Fruit fly (Drosophila melanogaster) whole organism, wandering third instar larva: ENCODE data around the gene CG14212.
A peak's percentile ranks its signal among the peaks of the same experiment; 100 is the strongest.

Source experiments
- Abd-B ChIP-seq: fragments of >200 bp; optimal IDR thresholded peaks from 2 replicates; lab custom pipeline; 2017; ENCODE audit warnings: missing biosample characterization, missing genetic modification characterization
- CG32264 ChIP-seq: fragments of 200-800 bp; sonication (Bioruptor generic); optimal IDR thresholded peaks from 2 replicates; lab custom pipeline; 2016; ENCODE audit warnings: missing biosample characterization, missing genetic modification characterization
- CG9705 ChIP-seq: fragments of 200-800 bp; sonication (Bioruptor generic); optimal IDR thresholded peaks from 2 replicates; lab custom pipeline; 2018; ENCODE audit warnings: missing biosample characterization, mild to moderate bottlenecking, missing genetic modification characterization
- CrebA ChIP-seq: fragments of 200-800 bp; sonication (Bioruptor generic); optimal IDR thresholded peaks from 2 replicates; lab custom pipeline; 2016; ENCODE audit warnings: missing biosample characterization, mild to moderate bottlenecking, missing genetic modification characterization, borderline replicate concordance
- Dfd ChIP-seq: fragments of >200 bp; optimal IDR thresholded peaks from 2 replicates; lab custom pipeline; 2017; ENCODE audit warnings: missing biosample characterization, missing genetic modification characterization
- Dif ChIP-seq: fragments of 200-275, 200-300 bp; sonication (Bioruptor generic); optimal IDR thresholded peaks from 2 replicates; lab custom pipeline; 2018; ENCODE audit warnings: missing biosample characterization, missing genetic modification characterization; ENCODE audit not compliant: partially characterized antibody
- GATAd ChIP-seq: sonication (Bioruptor generic); optimal IDR thresholded peaks from 2 replicates; lab custom pipeline; 2016; ENCODE audit warnings: missing biosample characterization, missing genetic modification characterization
- HLH106 ChIP-seq: fragments of 200-800 bp; optimal IDR thresholded peaks from 3 replicates; lab custom pipeline; 2019; ENCODE audit warnings: missing biosample characterization, mild to moderate bottlenecking, missing genetic modification characterization, moderate library complexity
- Hnf4 ChIP-seq: fragments of 200-800 bp; sonication (Bioruptor generic); optimal IDR thresholded peaks from 2 replicates; lab custom pipeline; 2016; ENCODE audit warnings: missing biosample characterization, mild to moderate bottlenecking, missing genetic modification characterization
- Hr78 ChIP-seq: fragments of >200 bp; optimal IDR thresholded peaks from 2 replicates; lab custom pipeline; 2017; ENCODE audit warnings: missing biosample characterization, missing genetic modification characterization
- Hr83 ChIP-seq: fragments of 200-300 bp; sonication (Bioruptor generic); optimal IDR thresholded peaks from 2 replicates; lab custom pipeline; 2016; ENCODE audit warnings: missing biosample characterization, mild to moderate bottlenecking, missing genetic modification characterization, moderate library complexity; ENCODE audit not compliant: poor library complexity, severe bottlenecking
- Jra ChIP-seq: sonication (Bioruptor generic); optimal IDR thresholded peaks from 2 replicates; lab custom pipeline; 2016; ENCODE audit warnings: missing biosample characterization, missing genetic modification characterization
- Mio ChIP-seq: sonication (Bioruptor generic); optimal IDR thresholded peaks from 2 replicates; lab custom pipeline; 2016; ENCODE audit warnings: missing biosample characterization, missing genetic modification characterization
- Myc ChIP-seq: fragments of >200 bp; optimal IDR thresholded peaks from 2 replicates; lab custom pipeline; 2017
- N ChIP-seq: fragments of >200 bp; optimal IDR thresholded peaks from 2 replicates; lab custom pipeline; 2018; ENCODE audit warnings: missing biosample characterization, missing external identifiers, missing genetic modification characterization
- OdsH ChIP-seq: fragments of 200-800 bp; sonication (Bioruptor generic); optimal IDR thresholded peaks from 2 replicates; lab custom pipeline; 2016; ENCODE audit warnings: missing biosample characterization, mild to moderate bottlenecking, missing genetic modification characterization
- Rel ChIP-seq, 2 experiments: fragments of 200-800 bp; sonication (Bioruptor generic) in 1 of 2; optimal IDR thresholded peaks; 2 replicates in 1 of 2; 3 replicates in 1 of 2; lab custom pipeline; 2016 to 2019; ENCODE audit warnings: mild to moderate bottlenecking in 2 of 2, missing biosample characterization in 2 of 2, missing genetic modification characterization in 2 of 2, moderate library complexity in 1 of 2
- Sp1 ChIP-seq: fragments of 200-800 bp; sonication (Bioruptor generic); optimal IDR thresholded peaks from 3 replicates; lab custom pipeline; 2019; ENCODE audit warnings: missing biosample characterization, mild to moderate bottlenecking, missing genetic modification characterization, moderate library complexity
- Vsx2 ChIP-seq: fragments of 200-300, 225-300 bp; sonication (Bioruptor generic); optimal IDR thresholded peaks from 2 replicates; lab custom pipeline; 2018; ENCODE audit warnings: missing biosample characterization, missing genetic modification characterization; ENCODE audit not compliant: partially characterized antibody
- br ChIP-seq: fragments of 200-800 bp; sonication (Bioruptor generic); optimal IDR thresholded peaks from 2 replicates; lab custom pipeline; 2016; ENCODE audit warnings: missing biosample characterization, missing genetic modification characterization
- brk ChIP-seq: fragments of 200-800 bp; sonication (Bioruptor generic); optimal IDR thresholded peaks from 2 replicates; lab custom pipeline; 2016; ENCODE audit warnings: missing biosample characterization, mild to moderate bottlenecking, missing genetic modification characterization
- dl ChIP-seq, 2 experiments: fragments of 175-275, 200-275 bp in 1 of 2; fragments of 200-275 bp in 1 of 2; sonication (Bioruptor generic); optimal IDR thresholded peaks; lab custom pipeline; 2018; ENCODE audit warnings: mild to moderate bottlenecking in 2 of 2, missing biosample characterization in 2 of 2, missing genetic modification characterization in 2 of 2, moderate library complexity in 2 of 2; ENCODE audit not compliant: partially characterized antibody in 2 of 2, insufficient read depth in 1 of 2
- dmrt93B ChIP-seq: fragments of 200-800 bp; sonication (Bioruptor generic); optimal IDR thresholded peaks from 2 replicates; lab custom pipeline; 2018; ENCODE audit warnings: missing biosample characterization, mild to moderate bottlenecking, missing genetic modification characterization
- dsf ChIP-seq: sonication (Bioruptor generic); optimal IDR thresholded peaks from 2 replicates; lab custom pipeline; 2016; ENCODE audit warnings: missing biosample characterization, missing genetic modification characterization, borderline replicate concordance
- ey ChIP-seq: fragments of 200-800 bp; sonication (Bioruptor generic); optimal IDR thresholded peaks from 2 replicates; lab custom pipeline; 2016; ENCODE audit warnings: missing biosample characterization, missing genetic modification characterization
- foxo ChIP-seq, 2 experiments: fragments of 200-800 bp; sonication (Bioruptor generic); optimal IDR thresholded peaks; 2 replicates in 1 of 2; 3 replicates in 1 of 2; lab custom pipeline; 2016 to 2017; ENCODE audit warnings: missing biosample characterization in 2 of 2, missing genetic modification characterization in 2 of 2
- fru ChIP-seq: fragments of 200-800 bp; sonication (Bioruptor generic); optimal IDR thresholded peaks from 3 replicates; lab custom pipeline; 2016; ENCODE audit warnings: missing biosample characterization, mild to moderate bottlenecking, missing genetic modification characterization
- h ChIP-seq: fragments of 200-800 bp; sonication (Bioruptor generic); optimal IDR thresholded peaks from 3 replicates; lab custom pipeline; 2016; ENCODE audit warnings: missing biosample characterization, mild to moderate bottlenecking, missing genetic modification characterization
- jim ChIP-seq: fragments of 175-275, 200-325 bp; sonication (Bioruptor generic); optimal IDR thresholded peaks from 2 replicates; lab custom pipeline; 2016; ENCODE audit warnings: missing biosample characterization, mild to moderate bottlenecking, missing genetic modification characterization
- lola ChIP-seq: fragments of >200 bp; optimal IDR thresholded peaks from 2 replicates; lab custom pipeline; 2017; ENCODE audit warnings: missing biosample characterization, missing genetic modification characterization
- pan ChIP-seq: fragments of >200 bp; optimal IDR thresholded peaks from 2 replicates; lab custom pipeline; 2017
- psq ChIP-seq: fragments of 200-800 bp; sonication (Bioruptor generic); optimal IDR thresholded peaks from 3 replicates; lab custom pipeline; 2017; ENCODE audit warnings: missing biosample characterization, mild to moderate bottlenecking, missing genetic modification characterization, moderate library complexity
- rgr ChIP-seq: fragments of 200-800 bp; sonication (Bioruptor generic); optimal IDR thresholded peaks from 3 replicates; lab custom pipeline; 2016; ENCODE audit warnings: missing biosample characterization, mild to moderate bottlenecking, missing genetic modification characterization
- sage ChIP-seq: fragments of 200-800 bp; sonication (Bioruptor generic); optimal IDR thresholded peaks from 2 replicates; lab custom pipeline; 2016; ENCODE audit warnings: missing biosample characterization, mild to moderate bottlenecking, missing genetic modification characterization
- sv ChIP-seq: fragments of 200-800 bp; sonication (Bioruptor generic); optimal IDR thresholded peaks from 3 replicates; lab custom pipeline; 2016; ENCODE audit warnings: missing biosample characterization, missing genetic modification characterization
- tai ChIP-seq: sonication (Bioruptor generic); optimal IDR thresholded peaks from 2 replicates; lab custom pipeline; 2016; ENCODE audit warnings: missing biosample characterization, missing genetic modification characterization
- usp ChIP-seq: fragments of >200 bp; optimal IDR thresholded peaks from 2 replicates; lab custom pipeline; 2017; ENCODE audit warnings: missing biosample characterization, missing genetic modification characterization
- woc ChIP-seq: sonication (Bioruptor generic); optimal IDR thresholded peaks from 2 replicates; lab custom pipeline; 2016; ENCODE audit warnings: missing biosample characterization, mild to moderate bottlenecking, missing genetic modification characterization

The CG14212 gene

dm6 chrX:19603953-19604352 is 21.6 kb upstream of the CG14212 start (continued):
- no peak for TF ChIP-seq Mio (GFP tag; lab: Kevin White, UChicago)
- TF ChIP-seq Hnf4 (GFP tag; lab: Kevin White, UChicago), result peak; percentile 32
- TF ChIP-seq psq (GFP tag; lab: Kevin White, UChicago), result peak; percentile 31
- no peak for TF ChIP-seq GATAd (GFP tag; lab: Kevin White, UChicago)
- no peak for TF ChIP-seq lola (GFP tag; lab: Kevin White, UChicago)
- peak; percentile 59 for TF ChIP-seq OdsH
- TF ChIP-seq rgr (GFP tag; lab: Kevin White, UChicago), result peak; percentile 43
- TF ChIP-seq Myc (lab: Kevin White, UChicago), result no peak
- TF ChIP-seq, all 38 proteins: peak for 15

DNA sequence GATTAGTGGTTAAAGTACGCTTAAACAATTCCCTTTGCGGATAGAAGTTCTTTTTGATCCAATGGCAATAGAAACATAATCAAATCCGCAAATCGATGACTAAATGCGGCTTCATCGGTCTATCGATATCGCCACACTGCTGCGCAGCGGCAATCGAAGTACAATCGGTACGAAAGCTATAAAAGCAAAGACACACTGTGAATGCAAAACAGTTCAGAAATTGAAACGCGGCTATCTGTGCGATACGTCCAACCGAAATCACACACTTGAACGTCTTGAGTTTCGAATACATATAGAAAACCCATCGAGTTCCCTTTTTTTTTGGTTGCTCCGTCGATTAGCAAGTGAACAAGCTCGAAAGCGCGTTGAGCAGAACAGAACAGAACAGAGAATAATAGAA is 20.5 kb upstream of the CG14212 start, which contains the start of gene CG14207:
Gene CG14207 (plus strand): TSS at position 203 of the 400 bp plus-strand sequence.
- TF ChIP-seq foxo (GFP tag; optimal IDR thresholded peaks at IDR 0.05; lab: Kevin White, UChicago), result peak in 1 of 2 experiments; percentile 25
- TF ChIP-seq h (GFP tag; lab: Kevin White, UChicago), result peak; percentile 52
- no peak for TF ChIP-seq brk (GFP tag; lab: Kevin White, UChicago)
- peak; percentile 39 for TF ChIP-seq br (GFP tag; lab: Kevin White, UChicago)
- peak; percentile 43 for TF ChIP-seq psq (GFP tag; lab: Kevin White, UChicago)
- no peak for TF ChIP-seq HLH106
- TF ChIP-seq Hr78 (GFP tag; lab: Kevin White, UChicago), result no peak
- TF ChIP-seq jim, result no peak
- TF ChIP-seq Sp1 (GFP tag; lab: Kevin White, UChicago), result peak; percentile 37
- TF ChIP-seq lola (GFP tag; lab: Kevin White, UChicago), result no peak
- TF ChIP-seq Rel (GFP tag; optimal IDR thresholded peaks at IDR 0.05; lab: Kevin White, UChicago), result no peak
- peak; percentile 60 for TF ChIP-seq Rel (tag; optimal IDR thresholded peaks at IDR 0.05; lab: Kevin White, UChicago)
- TF ChIP-seq OdsH, result peak; percentile 35
- no peak for TF ChIP-seq ey (GFP tag; lab: Kevin White, UChicago)
- TF ChIP-seq Myc (lab: Kevin White, UChicago), result no peak
- no peak for TF ChIP-seq Abd-B
- no peak for TF ChIP-seq sv (GFP tag; lab: Kevin White, UChicago)
- no peak for TF ChIP-seq CG9705 (GFP tag; lab: Kevin White, UChicago)
- TF ChIP-seq Mio (GFP tag; lab: Kevin White, UChicago), result no peak
- no peak for TF ChIP-seq CG32264 (GFP tag; lab: Kevin White, UChicago)
- TF ChIP-seq CrebA (GFP tag; lab: Kevin White, UChicago), result no peak
- TF ChIP-seq GATAd (GFP tag; lab: Kevin White, UChicago), result no peak
- TF ChIP-seq dl (GFP tag; optimal IDR thresholded peaks at IDR 0.05; lab: Kevin White, UChicago; ENCODE audit: insufficient read depth in 1 of 2, partially characterized antibody in 2 of 2), result peak in 1 of 2 experiments; percentile 21
- no peak for TF ChIP-seq Dfd (GFP tag; lab: Kevin White, UChicago)
- TF ChIP-seq fru (GFP tag; lab: Kevin White, UChicago), result peak; percentile 38
- TF ChIP-seq Hr83 (GFP tag; lab: Kevin White, UChicago), result no peak
- no peak for TF ChIP-seq pan (lab: Kevin White, UChicago)
- TF ChIP-seq woc (GFP tag; lab: Kevin White, UChicago), result no peak
- no peak for TF ChIP-seq usp
- TF ChIP-seq Vsx2 (GFP tag; lab: Kevin White, UChicago), result no peak
- no peak for TF ChIP-seq tai (GFP tag; lab: Kevin White, UChicago)
- TF ChIP-seq sage (GFP tag; lab: Kevin White, UChicago), result no peak
- peak; percentile 45 for TF ChIP-seq rgr (GFP tag; lab: Kevin White, UChicago)
- no peak for TF ChIP-seq Jra (GFP tag; lab: Kevin White, UChicago)
- no peak for TF ChIP-seq dmrt93B (GFP tag; lab: Kevin White, UChicago)
- no peak for TF ChIP-seq dsf (GFP tag; lab: Kevin White, UChicago)
- TF ChIP-seq Hnf4 (GFP tag; lab: Kevin White, UChicago), result peak; percentile 63
- peak; percentile 11 for TF ChIP-seq Dif (GFP tag; lab: Kevin White, UChicago)
- no peak for TF ChIP-seq N (GFP tag; lab: Kevin White, UChicago)
